Fruit fly (Drosophila melanogaster) whole organism, embryonic: ENCODE results near the gene Pxd.

Source experiments
- CG10543 ChIP-seq: fragments of 200-800 bp; sonication (Bioruptor generic); optimal IDR thresholded peaks from 3 replicates; lab custom pipeline; 2017; ENCODE audit warnings: missing biosample characterization, mild to moderate bottlenecking, missing genetic modification characterization, moderate library complexity
- CG11723 ChIP-seq: fragments of 200-800 bp; sonication (Bioruptor generic); optimal IDR thresholded peaks from 2 replicates; lab custom pipeline; 2017; ENCODE audit warnings: missing biosample characterization, mild to moderate bottlenecking, missing genetic modification characterization
- CG12155 ChIP-seq: fragments of 200-800 bp; sonication (Bioruptor generic); optimal IDR thresholded peaks from 3 replicates; lab custom pipeline; 2016; ENCODE audit warnings: missing biosample characterization, missing genetic modification characterization
- CG18764 ChIP-seq: fragments of 200-800 bp; sonication (Bioruptor generic); optimal IDR thresholded peaks from 3 replicates; lab custom pipeline; 2016; ENCODE audit warnings: missing biosample characterization, missing genetic modification characterization
- CG6654 ChIP-seq: fragments of 200-800 bp; sonication (Bioruptor generic); optimal IDR thresholded peaks from 2 replicates; lab custom pipeline; 2017; ENCODE audit warnings: missing biosample characterization, mild to moderate bottlenecking, missing genetic modification characterization
- Neu2 ChIP-seq: fragments of 200-800 bp; sonication (Bioruptor generic); optimal IDR thresholded peaks from 3 replicates; lab custom pipeline; 2016; ENCODE audit warnings: missing biosample characterization, missing genetic modification characterization, borderline replicate concordance
- Xrp1 ChIP-seq: fragments of 200-800 bp; sonication (Bioruptor generic); IDR thresholded peaks from 2 replicates; pipeline ENCODE4 v1.3.6; 2022; ENCODE audit warnings: missing biosample characterization, missing genetic modification characterization
- bab2 ChIP-seq: fragments of 200-800 bp; sonication (Bioruptor generic); optimal IDR thresholded peaks from 2 replicates; lab custom pipeline; 2016; ENCODE audit warnings: missing biosample characterization, missing genetic modification characterization
- cwo ChIP-seq: fragments of 200-800 bp; sonication (Bioruptor generic); optimal IDR thresholded peaks from 3 replicates; lab custom pipeline; 2017; ENCODE audit warnings: missing biosample characterization, missing genetic modification characterization, mild to moderate bottlenecking, moderate library complexity, missing genetic modification reagents
- stc ChIP-seq: fragments of 200-800 bp; sonication (Bioruptor generic); IDR thresholded peaks from 2 replicates; pipeline ENCODE4 v1.3.6; 2022; ENCODE audit warnings: missing biosample characterization, missing genetic modification characterization
- zen ChIP-seq: fragments of 200-800 bp; sonication (Bioruptor generic); optimal IDR thresholded peaks from 3 replicates; lab custom pipeline; 2018; ENCODE audit warnings: missing biosample characterization, mild to moderate bottlenecking, missing genetic modification characterization, moderate library complexity

DNA sequence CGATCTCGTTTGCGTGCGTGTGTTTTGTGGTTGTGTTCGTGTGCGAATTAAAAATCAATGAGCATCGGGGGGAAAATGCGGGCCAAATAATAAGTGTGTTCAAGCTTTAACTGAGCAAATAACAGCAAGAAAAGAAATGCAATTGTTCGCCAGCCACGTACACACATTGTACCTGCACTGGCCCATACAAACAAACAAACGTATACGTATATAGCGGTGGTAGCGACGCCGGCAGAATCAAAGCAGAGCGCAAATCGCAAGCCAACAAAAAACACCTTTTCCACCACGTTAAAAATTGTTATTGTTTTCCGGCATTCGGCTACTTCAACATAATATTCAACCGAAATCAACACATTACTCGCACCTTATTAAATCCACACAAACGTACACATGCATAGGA lies 40.2 kb downstream of the Pxd start:
- TF ChIP-seq Xrp1 (GFP tag; lab: Robert Waterston, UW) = no peak
- no peak for TF ChIP-seq bab2
- no peak for TF ChIP-seq CG6654
- no peak for TF ChIP-seq CG12155 (GFP tag; lab: Kevin White, UChicago)
- no peak for TF ChIP-seq Neu2 (GFP tag; lab: Kevin White, UChicago)
- no peak for TF ChIP-seq zen (tag; lab: Kevin White, UChicago)
- TF ChIP-seq CG11723 = no peak
- TF ChIP-seq CG18764 = no peak
- TF ChIP-seq stc (GFP tag; lab: Robert Waterston, UW) = no peak
- TF ChIP-seq CG10543 (GFP tag; lab: Kevin White, UChicago) = no peak
- no peak for TF ChIP-seq cwo (GFP tag; lab: Kevin White, UChicago)
